Fruit fly (Drosophila melanogaster) Kc167 (cell line): ENCODE data around the gene vvl.

Experiments used
- Myc ChIP-seq: fragments of >200 bp; optimal IDR thresholded peaks from 2 replicates; lab custom pipeline; 2017; ENCODE audit warnings: missing external identifiers
- h ChIP-seq: fragments of >200 bp; optimal IDR thresholded peaks from 3 replicates; lab custom pipeline; 2018; ENCODE audit warnings: missing external identifiers
- psq ChIP-seq: fragments of >200 bp; optimal IDR thresholded peaks from 2 replicates; lab custom pipeline; 2017; ENCODE audit warnings: missing external identifiers

dm6 chr3L:6827705-6828104, 37.7 kb downstream of the vvl start:
- TF ChIP-seq Myc (lab: Kevin White, UChicago), result no peak
- no peak for TF ChIP-seq psq (lab: Kevin White, UChicago)
- TF ChIP-seq h (lab: Kevin White, UChicago), result no peak
